Fruit fly (Drosophila melanogaster) whole organism, pupa: Measurements from ENCODE around the gene CG6972.

Experiments
- CG10348 ChIP-seq: fragments of 200-800 bp; sonication (Bioruptor generic); IDR thresholded peaks from 2 replicates; pipeline ENCODE4 v1.3.6; 2022; ENCODE audit warnings: missing biosample characterization, missing genetic modification characterization
- CG12605 ChIP-seq: fragments of 200-800 bp; sonication (Bioruptor generic); IDR thresholded peaks from 2 replicates; pipeline ENCODE4 v1.3.6; 2022; ENCODE audit warnings: missing biosample characterization, missing genetic modification characterization
- CG13204 ChIP-seq: fragments of 200-800 bp; sonication (Bioruptor generic); optimal IDR thresholded peaks from 2 replicates; lab custom pipeline; 2018; ENCODE audit warnings: missing biosample characterization, mild to moderate bottlenecking, missing genetic modification characterization, moderate library complexity
- CG14655 ChIP-seq: fragments of 200-800 bp; sonication (Bioruptor generic); optimal IDR thresholded peaks from 3 replicates; lab custom pipeline; 2017; ENCODE audit warnings: mild to moderate bottlenecking, missing biosample characterization, missing genetic modification reagents, missing genetic modification characterization
- CG15710 ChIP-seq: fragments of 200-800 bp; sonication (Bioruptor generic); optimal IDR thresholded peaks from 2 replicates; lab custom pipeline; 2018; ENCODE audit warnings: missing biosample characterization, mild to moderate bottlenecking, missing genetic modification characterization, moderate library complexity
- CG17806 ChIP-seq: fragments of 200-800 bp; sonication (Bioruptor generic); optimal IDR thresholded peaks from 2 replicates; lab custom pipeline; 2018; ENCODE audit warnings: missing biosample characterization, mild to moderate bottlenecking, missing genetic modification characterization, moderate library complexity
- CG32121 ChIP-seq: fragments of 200-800 bp; sonication (Bioruptor generic); IDR thresholded peaks from 2 replicates; pipeline ENCODE4 v1.3.6; 2022; ENCODE audit warnings: missing biosample characterization, missing genetic modification characterization
- CG34367 ChIP-seq: fragments of 200-800 bp; sonication (Bioruptor generic); optimal IDR thresholded peaks from 2 replicates; lab custom pipeline; 2018; ENCODE audit warnings: missing biosample characterization, mild to moderate bottlenecking, missing genetic modification characterization
- CG4496 ChIP-seq: fragments of 200-800 bp; sonication (Bioruptor generic); IDR thresholded peaks from 3 replicates; pipeline ENCODE4 v1.3.6; 2022; ENCODE audit warnings: missing biosample characterization, missing genetic modification characterization
- CG8159 ChIP-seq: fragments of 200-800 bp; sonication (Bioruptor generic); optimal IDR thresholded peaks from 3 replicates; lab custom pipeline; 2018; ENCODE audit warnings: missing biosample characterization, mild to moderate bottlenecking, missing genetic modification characterization, moderate library complexity
- CG8301 ChIP-seq: fragments of 200-800 bp; sonication (Bioruptor generic); optimal IDR thresholded peaks from 2 replicates; lab custom pipeline; 2018; ENCODE audit warnings: missing biosample characterization, mild to moderate bottlenecking, missing genetic modification characterization
- CG9948 ChIP-seq: fragments of 200-800 bp; sonication (Bioruptor generic); optimal IDR thresholded peaks from 2 replicates; lab custom pipeline; 2018; ENCODE audit warnings: missing biosample characterization, mild to moderate bottlenecking, missing genetic modification characterization, moderate library complexity
- D1 ChIP-seq: fragments of 200-800 bp; sonication (Bioruptor generic); optimal IDR thresholded peaks from 2 replicates; lab custom pipeline; 2018; ENCODE audit warnings: missing biosample characterization, mild to moderate bottlenecking, missing genetic modification characterization, moderate library complexity
- EcR ChIP-seq: fragments of 200-800 bp; sonication (Bioruptor generic); optimal IDR thresholded peaks from 3 replicates; lab custom pipeline; 2019; ENCODE audit warnings: missing biosample characterization, missing genetic modification characterization, mild to moderate bottlenecking, moderate library complexity, missing genetic modification reagents
- Ets98B ChIP-seq: fragments of 200-800 bp; sonication (Bioruptor generic); IDR thresholded peaks from 2 replicates; pipeline ENCODE4 v1.3.6; 2022; ENCODE audit warnings: missing biosample characterization, missing genetic modification characterization
- Pif1A ChIP-seq: fragments of 200-800 bp; sonication (Bioruptor generic); optimal IDR thresholded peaks from 3 replicates; lab custom pipeline; 2016; ENCODE audit warnings: missing biosample characterization, missing genetic modification characterization
- Pif1B ChIP-seq: fragments of 200-800 bp; sonication (Bioruptor generic); optimal IDR thresholded peaks from 3 replicates; lab custom pipeline; 2016; ENCODE audit warnings: missing biosample characterization, missing genetic modification characterization
- Snoo ChIP-seq: fragments of 200-800 bp; sonication (Bioruptor generic); optimal IDR thresholded peaks from 3 replicates; lab custom pipeline; 2017; ENCODE audit warnings: missing biosample characterization, mild to moderate bottlenecking, missing genetic modification characterization, inconsistent platforms
- fd96Ca ChIP-seq: fragments of 200-800 bp; sonication (Bioruptor generic); IDR thresholded peaks from 3 replicates; pipeline ENCODE4 v1.3.6; 2022; ENCODE audit warnings: missing biosample characterization, missing genetic modification characterization
- gl ChIP-seq: fragments of 200-800 bp; sonication (Bioruptor generic); optimal IDR thresholded peaks from 2 replicates; lab custom pipeline; 2018; ENCODE audit warnings: missing biosample characterization, mild to moderate bottlenecking, missing genetic modification characterization
- rn ChIP-seq: fragments of 200-800 bp; sonication (Bioruptor generic); IDR thresholded peaks from 2 replicates; pipeline ENCODE4 v1.3.6; 2022; ENCODE audit warnings: missing biosample characterization, missing genetic modification characterization

Gene CG6972

dm6 chr3R:22740930-22741329 lies 39.1 kb downstream of the CG6972 start, which contains the start of the genes Dcr-1 and CG6985:
Dcr-1 (minus strand) TSS chr3R:22741091.
CG6985 (plus strand) TSS chr3R:22741150.
- TF ChIP-seq CG34367 (tag; lab: Kevin White, UChicago) (no peak), CG10348 (GFP tag; lab: Robert Waterston, UW) (no peak), CG14655 (GFP tag; lab: Kevin White, UChicago) (no peak), EcR (GFP tag; lab: Kevin White, UChicago) (no peak), CG15710 (tag; lab: Kevin White, UChicago) (no peak), CG4496 (no peak), CG32121 (GFP tag; lab: Robert Waterston, UW) (no peak), Pif1A (GFP tag; lab: Kevin White, UChicago) (no peak), Snoo (tag; lab: Kevin White, UChicago) (no peak), D1 (tag; lab: Kevin White, UChicago) (no peak), CG9948 (tag; lab: Kevin White, UChicago) (no peak), Pif1B (GFP tag; lab: Kevin White, UChicago) (no peak), CG8159 (tag; lab: Kevin White, UChicago) (no peak), gl (no peak), rn (GFP tag; lab: Robert Waterston, UW) (no peak), CG13204 (GFP tag; lab: Kevin White, UChicago) (no peak)

- no peak for TF ChIP-seq CG32121 (GFP tag; lab: Robert Waterston, UW)
- no peak for TF ChIP-seq Pif1A (GFP tag; lab: Kevin White, UChicago)
- no peak for TF ChIP-seq CG8159 (tag; lab: Kevin White, UChicago)
- TF ChIP-seq Pif1B (GFP tag; lab: Kevin White, UChicago) = no peak
- no peak for TF ChIP-seq fd96Ca (GFP tag; lab: Robert Waterston, UW)
- no peak for TF ChIP-seq CG13204 (GFP tag; lab: Kevin White, UChicago)
- no peak for TF ChIP-seq CG9948 (tag; lab: Kevin White, UChicago)
- TF ChIP-seq CG4496 = no peak
- no peak for TF ChIP-seq EcR (GFP tag; lab: Kevin White, UChicago)
- TF ChIP-seq CG14655 (GFP tag; lab: Kevin White, UChicago) = no peak
- no peak for TF ChIP-seq CG10348 (GFP tag; lab: Robert Waterston, UW)
- no peak for TF ChIP-seq rn (GFP tag; lab: Robert Waterston, UW)
- TF ChIP-seq, all 21 proteins: peak for 0
These were observed 43.6 kb downstream of the CG6972 start, which contains the start of the genes vret and HP1c for dm6 chr3R:22745432-22745831. vret (minus strand) TSS chr3R:22745581. HP1c (plus strand) TSS chr3R:22745620.

- no peak for TF ChIP-seq CG10348 (GFP tag; lab: Robert Waterston, UW)
- no peak for TF ChIP-seq gl
- TF ChIP-seq rn (GFP tag; lab: Robert Waterston, UW) = no peak
- no peak for TF ChIP-seq CG8301 (tag; lab: Kevin White, UChicago)
- TF ChIP-seq CG13204 (GFP tag; lab: Kevin White, UChicago) = no peak
- no peak for TF ChIP-seq CG17806 (tag; lab: Kevin White, UChicago)
- no peak for TF ChIP-seq CG32121 (GFP tag; lab: Robert Waterston, UW)
- TF ChIP-seq CG15710 (tag; lab: Kevin White, UChicago) = no peak
- TF ChIP-seq CG4496 = no peak
- TF ChIP-seq fd96Ca (GFP tag; lab: Robert Waterston, UW) = no peak
- no peak for TF ChIP-seq CG12605 (GFP tag; lab: Robert Waterston, UW)
- no peak for TF ChIP-seq Pif1B (GFP tag; lab: Kevin White, UChicago)
- no peak for TF ChIP-seq D1 (tag; lab: Kevin White, UChicago)
These were observed 45.8 kb downstream of the CG6972 start, which contains the start of gene CG17141 for dm6 chr3R:22747423-22748090. CG17141 (minus strand) TSS chr3R:22747599.

dm6 chr3R:22748956-22749355 lies 47.1 kb downstream of the CG6972 start, which contains the start of gene CG31139:
CG31139 (minus strand) TSS chr3R:22749056.
- TF ChIP-seq CG32121 (GFP tag; lab: Robert Waterston, UW) (no peak), CG10348 (GFP tag; lab: Robert Waterston, UW) (no peak), CG4496 (no peak), CG12605 (GFP tag; lab: Robert Waterston, UW) (no peak), EcR (GFP tag; lab: Kevin White, UChicago) (no peak), Snoo (tag; lab: Kevin White, UChicago) (no peak), D1 (tag; lab: Kevin White, UChicago) (no peak), fd96Ca (GFP tag; lab: Robert Waterston, UW) (no peak), CG17806 (tag; lab: Kevin White, UChicago) (no peak), CG8301 (tag; lab: Kevin White, UChicago) (no peak), Pif1A (GFP tag; lab: Kevin White, UChicago) (no peak), Ets98B (no peak), CG14655 (GFP tag; lab: Kevin White, UChicago) (no peak), gl (no peak), CG15710 (tag; lab: Kevin White, UChicago) (no peak), Pif1B (GFP tag; lab: Kevin White, UChicago) (no peak), CG34367 (tag; lab: Kevin White, UChicago) (no peak)

dm6 chr3R:22750039-22750438 lies 48.2 kb downstream of the CG6972 start:
- TF ChIP-seq CG10348 (GFP tag; lab: Robert Waterston, UW) = no peak
- no peak for TF ChIP-seq CG14655 (GFP tag; lab: Kevin White, UChicago)
- TF ChIP-seq D1 (tag; lab: Kevin White, UChicago) = no peak
- TF ChIP-seq CG32121 (GFP tag; lab: Robert Waterston, UW) = no peak
- TF ChIP-seq, all 21 proteins: peak for 0
